Fruit fly (Drosophila melanogaster): ENCODE data around the gene CG14511.

Gene CG14511

dm6 chr3R:29146710-29147109 is at the start of gene CG14511:
CG14511 (minus strand) TSS chr3R:29146893.
- no peak for TF ChIP-seq Myc (optimal IDR thresholded peaks at IDR 0.05)
- TF ChIP-seq Sin3A (optimal IDR thresholded peaks at IDR 0.05) = no peak
- TF ChIP-seq insv (optimal IDR thresholded peaks at IDR 0.05) = no peak
- no peak for TF ChIP-seq ttk (optimal IDR thresholded peaks at IDR 0.05)
- no peak for TF ChIP-seq psq (optimal IDR thresholded peaks at IDR 0.05)
- no peak for TF ChIP-seq h (optimal IDR thresholded peaks at IDR 0.05)

dm6 chr3R:29194957-29195356 is 48.3 kb upstream of the CG14511 start, which contains the start of gene jus:
jus (minus strand) TSS chr3R:29194994.
- no peak for TF ChIP-seq ttk (optimal IDR thresholded peaks at IDR 0.05)
- no peak for TF ChIP-seq psq (optimal IDR thresholded peaks at IDR 0.05)
- no peak for TF ChIP-seq Sin3A (optimal IDR thresholded peaks at IDR 0.05)
- TF ChIP-seq Myc (optimal IDR thresholded peaks at IDR 0.05) = no peak
- TF ChIP-seq h (optimal IDR thresholded peaks at IDR 0.05) = no peak
- TF ChIP-seq insv (optimal IDR thresholded peaks at IDR 0.05) = no peak

dm6 chr3R:29190984-29191383 is 44.3 kb upstream of the CG14511 start:
- TF ChIP-seq h (optimal IDR thresholded peaks at IDR 0.05) (no peak), ttk (optimal IDR thresholded peaks at IDR 0.05) (no peak)

dm6 chr3R:29164930-29165693 is 18.4 kb upstream of the CG14511 start, which contains the start of gene CG11898:
CG11898 (plus strand) TSS chr3R:29165643.
- no peak for TF ChIP-seq Sin3A (optimal IDR thresholded peaks at IDR 0.05)
- TF ChIP-seq h (optimal IDR thresholded peaks at IDR 0.05) = no peak
- no peak for TF ChIP-seq psq (optimal IDR thresholded peaks at IDR 0.05)
- no peak for TF ChIP-seq ttk (optimal IDR thresholded peaks at IDR 0.05)
- no peak for TF ChIP-seq Myc (optimal IDR thresholded peaks at IDR 0.05)
- no peak for TF ChIP-seq insv (optimal IDR thresholded peaks at IDR 0.05)

dm6 chr3R:29159620-29160019 is 12.9 kb upstream of the CG14511 start:
- TF ChIP-seq Myc (optimal IDR thresholded peaks at IDR 0.05) = no peak
- TF ChIP-seq psq (optimal IDR thresholded peaks at IDR 0.05) = no peak
- no peak for TF ChIP-seq Sin3A (optimal IDR thresholded peaks at IDR 0.05)
- no peak for TF ChIP-seq ttk (optimal IDR thresholded peaks at IDR 0.05)
- TF ChIP-seq h (optimal IDR thresholded peaks at IDR 0.05) = no peak
- TF ChIP-seq insv (optimal IDR thresholded peaks at IDR 0.05) = no peak

- TF ChIP-seq ttk (optimal IDR thresholded peaks at IDR 0.05) (no peak), insv (optimal IDR thresholded peaks at IDR 0.05) (no peak), h (optimal IDR thresholded peaks at IDR 0.05) (no peak), Sin3A (optimal IDR thresholded peaks at IDR 0.05) (no peak), psq (optimal IDR thresholded peaks at IDR 0.05) (no peak), Myc (optimal IDR thresholded peaks at IDR 0.05) (no peak)
These were observed 12.0 kb upstream of the CG14511 start for dm6 chr3R:29158721-29159120.

dm6 chr3R:29157418-29158398 is 11.0 kb upstream of the CG14511 start, which contains the start of gene rdog:
rdog (plus strand) TSS chr3R:29158122.
- TF ChIP-seq psq (optimal IDR thresholded peaks at IDR 0.05) = no peak
- TF ChIP-seq Sin3A (optimal IDR thresholded peaks at IDR 0.05) = no peak
- no peak for TF ChIP-seq ttk (optimal IDR thresholded peaks at IDR 0.05)
- no peak for TF ChIP-seq Myc (optimal IDR thresholded peaks at IDR 0.05)
- TF ChIP-seq insv (optimal IDR thresholded peaks at IDR 0.05) = no peak
- TF ChIP-seq h (optimal IDR thresholded peaks at IDR 0.05) = no peak

- TF ChIP-seq psq (optimal IDR thresholded peaks at IDR 0.05) (no peak), h (optimal IDR thresholded peaks at IDR 0.05) (no peak), Sin3A (optimal IDR thresholded peaks at IDR 0.05) (no peak), ttk (optimal IDR thresholded peaks at IDR 0.05) (no peak), insv (optimal IDR thresholded peaks at IDR 0.05) (no peak), Myc (optimal IDR thresholded peaks at IDR 0.05) (no peak)
These were observed 6.5 kb upstream of the CG14511 start, which contains the start of the genes Slbp and Rpn2 for dm6 chr3R:29153197-29153644. Slbp (minus strand) TSS chr3R:29153266. Rpn2 (plus strand) TSS chr3R:29153524.

dm6 chr3R:29151621-29152092 is 5.0 kb upstream of the CG14511 start, which contains the start of gene eIF2D:
eIF2D (minus strand) TSS chr3R:29151794.
- TF ChIP-seq insv (optimal IDR thresholded peaks at IDR 0.05) (no peak), psq (optimal IDR thresholded peaks at IDR 0.05) (no peak), ttk (optimal IDR thresholded peaks at IDR 0.05) (no peak), Sin3A (optimal IDR thresholded peaks at IDR 0.05) (no peak), h (optimal IDR thresholded peaks at IDR 0.05) (no peak), Myc (optimal IDR thresholded peaks at IDR 0.05) (no peak)

- TF ChIP-seq ttk (optimal IDR thresholded peaks at IDR 0.05) (no peak), insv (optimal IDR thresholded peaks at IDR 0.05) (peak; percentile 96)
These were observed 1.4 kb upstream of the CG14511 start, which contains the start of the genes CG11882 and Pglym78 for dm6 chr3R:29148072-29148471. CG11882 (minus strand) TSS chr3R:29148172. Pglym78 (plus strand) TSS chr3R:29148248.

All from Kc167 (cell line).